Fruit fly (Drosophila melanogaster) whole organism, wandering third instar larva: Measurements from ENCODE around the gene frm.
A peak's percentile ranks its signal among the peaks of the same experiment; 100 is the strongest.

Experiments
- Abd-B ChIP-seq: fragments of >200 bp; optimal IDR thresholded peaks from 2 replicates; lab custom pipeline; 2017; ENCODE audit warnings: missing biosample characterization, missing genetic modification characterization
- CG32264 ChIP-seq: fragments of 200-800 bp; sonication (Bioruptor generic); optimal IDR thresholded peaks from 2 replicates; lab custom pipeline; 2016; ENCODE audit warnings: missing biosample characterization, missing genetic modification characterization
- CG9705 ChIP-seq: fragments of 200-800 bp; sonication (Bioruptor generic); optimal IDR thresholded peaks from 2 replicates; lab custom pipeline; 2018; ENCODE audit warnings: missing biosample characterization, mild to moderate bottlenecking, missing genetic modification characterization
- CrebA ChIP-seq: fragments of 200-800 bp; sonication (Bioruptor generic); optimal IDR thresholded peaks from 2 replicates; lab custom pipeline; 2016; ENCODE audit warnings: missing biosample characterization, mild to moderate bottlenecking, missing genetic modification characterization, borderline replicate concordance
- Dfd ChIP-seq: fragments of >200 bp; optimal IDR thresholded peaks from 2 replicates; lab custom pipeline; 2017; ENCODE audit warnings: missing biosample characterization, missing genetic modification characterization
- Dif ChIP-seq: fragments of 200-275, 200-300 bp; sonication (Bioruptor generic); optimal IDR thresholded peaks from 2 replicates; lab custom pipeline; 2018; ENCODE audit warnings: missing biosample characterization, missing genetic modification characterization; ENCODE audit not compliant: partially characterized antibody
- GATAd ChIP-seq: sonication (Bioruptor generic); optimal IDR thresholded peaks from 2 replicates; lab custom pipeline; 2016; ENCODE audit warnings: missing biosample characterization, missing genetic modification characterization
- HLH106 ChIP-seq: fragments of 200-800 bp; optimal IDR thresholded peaks from 3 replicates; lab custom pipeline; 2019; ENCODE audit warnings: missing biosample characterization, mild to moderate bottlenecking, missing genetic modification characterization, moderate library complexity
- Hnf4 ChIP-seq: fragments of 200-800 bp; sonication (Bioruptor generic); optimal IDR thresholded peaks from 2 replicates; lab custom pipeline; 2016; ENCODE audit warnings: missing biosample characterization, mild to moderate bottlenecking, missing genetic modification characterization
- Hr78 ChIP-seq: fragments of >200 bp; optimal IDR thresholded peaks from 2 replicates; lab custom pipeline; 2017; ENCODE audit warnings: missing biosample characterization, missing genetic modification characterization
- Jra ChIP-seq: sonication (Bioruptor generic); optimal IDR thresholded peaks from 2 replicates; lab custom pipeline; 2016; ENCODE audit warnings: missing biosample characterization, missing genetic modification characterization
- Myc ChIP-seq: fragments of >200 bp; optimal IDR thresholded peaks from 2 replicates; lab custom pipeline; 2017
- N ChIP-seq: fragments of >200 bp; optimal IDR thresholded peaks from 2 replicates; lab custom pipeline; 2018; ENCODE audit warnings: missing biosample characterization, missing external identifiers, missing genetic modification characterization
- OdsH ChIP-seq: fragments of 200-800 bp; sonication (Bioruptor generic); optimal IDR thresholded peaks from 2 replicates; lab custom pipeline; 2016; ENCODE audit warnings: missing biosample characterization, mild to moderate bottlenecking, missing genetic modification characterization
- Rel ChIP-seq, 2 experiments: fragments of 200-800 bp; sonication (Bioruptor generic) in 1 of 2; optimal IDR thresholded peaks; 2 replicates in 1 of 2; 3 replicates in 1 of 2; lab custom pipeline; 2016 to 2019; ENCODE audit warnings: mild to moderate bottlenecking in 2 of 2, missing biosample characterization in 2 of 2, missing genetic modification characterization in 2 of 2, moderate library complexity in 1 of 2
- Vsx2 ChIP-seq: fragments of 200-300, 225-300 bp; sonication (Bioruptor generic); optimal IDR thresholded peaks from 2 replicates; lab custom pipeline; 2018; ENCODE audit warnings: missing biosample characterization, missing genetic modification characterization; ENCODE audit not compliant: partially characterized antibody
- brk ChIP-seq: fragments of 200-800 bp; sonication (Bioruptor generic); optimal IDR thresholded peaks from 2 replicates; lab custom pipeline; 2016; ENCODE audit warnings: missing biosample characterization, mild to moderate bottlenecking, missing genetic modification characterization
- dmrt93B ChIP-seq: fragments of 200-800 bp; sonication (Bioruptor generic); optimal IDR thresholded peaks from 2 replicates; lab custom pipeline; 2018; ENCODE audit warnings: missing biosample characterization, mild to moderate bottlenecking, missing genetic modification characterization
- dsf ChIP-seq: sonication (Bioruptor generic); optimal IDR thresholded peaks from 2 replicates; lab custom pipeline; 2016; ENCODE audit warnings: missing biosample characterization, missing genetic modification characterization, borderline replicate concordance
- h ChIP-seq: fragments of 200-800 bp; sonication (Bioruptor generic); optimal IDR thresholded peaks from 3 replicates; lab custom pipeline; 2016; ENCODE audit warnings: missing biosample characterization, mild to moderate bottlenecking, missing genetic modification characterization
- jim ChIP-seq: fragments of 175-275, 200-325 bp; sonication (Bioruptor generic); optimal IDR thresholded peaks from 2 replicates; lab custom pipeline; 2016; ENCODE audit warnings: missing biosample characterization, mild to moderate bottlenecking, missing genetic modification characterization
- pan ChIP-seq: fragments of >200 bp; optimal IDR thresholded peaks from 2 replicates; lab custom pipeline; 2017
- psq ChIP-seq: fragments of 200-800 bp; sonication (Bioruptor generic); optimal IDR thresholded peaks from 3 replicates; lab custom pipeline; 2017; ENCODE audit warnings: missing biosample characterization, mild to moderate bottlenecking, missing genetic modification characterization, moderate library complexity
- rgr ChIP-seq: fragments of 200-800 bp; sonication (Bioruptor generic); optimal IDR thresholded peaks from 3 replicates; lab custom pipeline; 2016; ENCODE audit warnings: missing biosample characterization, mild to moderate bottlenecking, missing genetic modification characterization
- sage ChIP-seq: fragments of 200-800 bp; sonication (Bioruptor generic); optimal IDR thresholded peaks from 2 replicates; lab custom pipeline; 2016; ENCODE audit warnings: missing biosample characterization, mild to moderate bottlenecking, missing genetic modification characterization
- usp ChIP-seq: fragments of >200 bp; optimal IDR thresholded peaks from 2 replicates; lab custom pipeline; 2017; ENCODE audit warnings: missing biosample characterization, missing genetic modification characterization
- woc ChIP-seq: sonication (Bioruptor generic); optimal IDR thresholded peaks from 2 replicates; lab custom pipeline; 2016; ENCODE audit warnings: missing biosample characterization, mild to moderate bottlenecking, missing genetic modification characterization

frm gene

DNA sequence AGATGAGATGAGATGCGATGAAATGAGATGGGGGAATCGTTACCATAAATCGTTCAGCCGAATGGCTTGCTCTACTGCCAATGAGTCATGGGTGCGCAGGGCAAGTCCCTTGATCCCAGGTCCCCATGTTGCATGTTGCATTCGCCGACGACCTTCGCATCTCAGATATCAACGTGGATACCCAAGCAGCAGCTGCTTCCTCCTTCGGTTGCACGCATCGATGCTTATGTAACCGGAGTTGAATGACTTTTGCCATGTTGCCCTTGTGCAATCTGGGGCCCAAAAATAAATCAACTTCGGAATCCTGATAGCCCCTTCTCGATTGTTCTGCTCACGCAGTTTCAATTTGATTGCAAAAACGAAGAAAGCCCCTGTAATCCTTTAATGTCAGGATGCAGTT, 2.8 kb upstream of the frm start:
- no peak for TF ChIP-seq pan (lab: Kevin White, UChicago)
- TF ChIP-seq Hnf4 (GFP tag; lab: Kevin White, UChicago) = no peak
- TF ChIP-seq usp (GFP tag; lab: Kevin White, UChicago) = no peak
- no peak for TF ChIP-seq Abd-B (GFP tag; lab: Kevin White, UChicago)
- TF ChIP-seq, all 38 proteins: peak for 0

DNA sequence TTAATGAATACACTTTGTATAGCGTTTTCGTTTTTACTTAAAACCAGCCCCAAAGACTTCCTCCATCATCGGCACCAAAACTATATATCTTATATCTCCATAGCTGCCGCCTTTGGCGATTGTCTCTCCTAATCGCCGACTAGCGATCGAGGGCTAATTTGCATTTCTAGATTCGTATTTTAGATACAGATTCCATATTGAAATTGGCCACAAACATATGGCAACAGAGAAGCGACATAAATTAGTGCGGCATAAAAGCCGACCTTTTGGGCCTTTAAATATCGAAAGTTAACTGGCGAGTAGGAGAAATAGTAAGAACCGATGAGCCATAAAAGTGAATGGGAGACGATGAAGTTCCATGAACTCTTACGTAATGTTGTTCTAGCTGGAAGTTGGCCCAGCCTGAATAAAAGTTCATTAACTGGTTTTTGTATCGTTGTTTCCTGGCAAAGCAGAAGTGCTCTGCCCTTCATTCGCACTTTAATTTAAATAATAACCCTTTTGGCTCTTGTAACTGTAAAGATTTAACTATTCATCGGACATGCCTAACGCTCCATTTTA, 2.4 kb downstream of the frm start:
- TF ChIP-seq Abd-B (GFP tag; lab: Kevin White, UChicago) (no peak), GATAd (GFP tag; lab: Kevin White, UChicago) (no peak), psq (GFP tag; lab: Kevin White, UChicago) (no peak), N (GFP tag; lab: Kevin White, UChicago) (no peak), Rel (GFP tag; optimal IDR thresholded peaks at IDR 0.05; lab: Kevin White, UChicago) (no peak), Rel (tag; optimal IDR thresholded peaks at IDR 0.05; lab: Kevin White, UChicago) (no peak), CrebA (GFP tag; lab: Kevin White, UChicago) (no peak), Hr78 (no peak), dmrt93B (GFP tag; lab: Kevin White, UChicago) (no peak), HLH106 (tag; lab: Kevin White, UChicago) (no peak), Hnf4 (GFP tag; lab: Kevin White, UChicago) (no peak), pan (lab: Kevin White, UChicago) (no peak), sage (no peak), rgr (GFP tag; lab: Kevin White, UChicago) (no peak), woc (GFP tag; lab: Kevin White, UChicago) (no peak), jim (GFP tag; lab: Kevin White, UChicago) (no peak), OdsH (GFP tag; lab: Kevin White, UChicago) (no peak)

DNA sequence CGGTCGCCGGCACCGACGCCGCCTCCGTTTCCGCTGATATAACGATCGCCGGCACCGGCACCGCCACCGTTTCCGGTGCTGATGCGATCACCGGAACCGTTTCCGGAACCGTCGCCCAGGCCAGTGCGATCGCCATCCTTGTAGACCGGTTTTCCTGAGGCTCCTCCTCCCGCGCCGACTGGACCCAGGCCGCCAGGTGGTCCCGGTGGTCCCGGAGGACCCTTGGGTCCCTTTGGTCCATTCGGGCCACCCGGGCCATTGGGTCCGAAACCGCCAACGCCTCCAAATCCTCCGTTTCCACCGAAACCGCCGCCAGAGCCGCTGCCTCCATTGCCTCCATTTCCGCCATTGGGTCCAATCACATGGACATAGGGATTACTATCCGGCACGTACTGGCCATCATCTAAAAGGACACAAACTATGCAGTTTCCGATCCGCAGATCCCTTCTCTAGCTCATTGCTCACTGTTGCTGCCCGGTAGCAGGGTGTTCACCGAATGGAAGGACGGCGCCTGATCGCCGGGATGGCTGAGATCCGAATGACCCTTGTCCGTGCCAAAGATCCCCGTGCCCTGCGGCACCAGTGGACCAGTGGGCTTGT, 8.1 kb downstream of the frm start:
- no peak for TF ChIP-seq dsf (GFP tag; lab: Kevin White, UChicago)
- TF ChIP-seq Dfd (GFP tag; lab: Kevin White, UChicago) = peak; percentile 99
- TF ChIP-seq, all 38 proteins: peak for 1

DNA sequence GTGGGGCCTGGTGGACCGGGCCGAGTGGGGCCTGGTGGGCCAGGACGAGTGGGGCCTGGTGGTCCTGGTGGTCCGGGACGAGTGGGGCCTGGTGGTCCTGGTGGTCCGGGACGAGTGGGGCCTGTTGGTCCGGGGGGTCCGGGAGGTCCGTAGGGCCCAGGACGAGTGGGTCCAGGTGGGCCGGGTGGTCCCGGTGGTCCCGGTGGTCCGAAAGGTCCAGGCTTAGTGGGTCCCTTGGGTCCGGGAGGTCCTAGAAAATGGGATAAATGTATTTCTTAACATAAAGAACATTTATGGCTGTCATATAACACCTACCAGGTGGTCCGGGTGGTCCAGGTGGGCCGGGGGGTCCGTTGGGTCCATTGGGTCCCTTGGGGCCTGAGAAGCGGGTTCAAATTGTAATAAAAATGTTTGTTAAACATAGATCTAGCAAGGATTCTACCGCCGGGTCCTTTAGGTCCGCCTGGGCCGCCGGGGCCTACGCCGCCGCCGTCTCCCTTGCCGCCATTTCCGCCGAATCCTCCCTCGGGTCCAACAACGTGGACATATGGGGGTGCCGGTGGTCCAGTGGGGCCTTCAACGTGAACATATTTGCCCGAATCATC, 10.2 kb downstream of the frm start:
- TF ChIP-seq CG9705 (GFP tag; lab: Kevin White, UChicago) = no peak
- peak; percentile 99 for TF ChIP-seq Dfd (GFP tag; lab: Kevin White, UChicago)
- TF ChIP-seq CrebA (GFP tag; lab: Kevin White, UChicago) = no peak
- TF ChIP-seq CG32264 (GFP tag; lab: Kevin White, UChicago) = no peak
- TF ChIP-seq Dif (GFP tag; lab: Kevin White, UChicago) = no peak

DNA sequence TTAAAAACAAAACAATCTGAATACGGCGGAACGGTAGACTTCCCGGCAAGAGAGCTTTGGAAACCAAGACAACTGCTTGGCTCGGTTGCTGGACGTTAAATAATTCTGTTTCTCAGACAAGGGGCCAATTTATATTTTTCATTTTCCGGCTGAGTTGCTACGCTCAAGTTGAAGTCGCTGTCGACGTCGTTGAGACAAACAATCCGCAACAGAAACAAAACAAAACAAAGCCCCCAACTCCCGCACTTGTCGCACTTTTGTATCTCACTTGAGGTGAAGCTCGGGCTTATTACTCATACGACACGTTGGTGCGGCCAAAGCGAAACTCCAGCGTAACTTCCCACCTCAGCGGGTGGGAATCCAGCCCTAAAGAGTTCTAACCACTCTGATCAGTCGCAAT, 15.3 kb downstream of the frm start, which contains the start of gene CG13285:
CG13285 (minus strand) TSS at position 101 of the 400 bp plus-strand sequence.
- TF ChIP-seq sage = no peak
- TF ChIP-seq Jra (GFP tag; lab: Kevin White, UChicago) = no peak
- no peak for TF ChIP-seq CG9705 (GFP tag; lab: Kevin White, UChicago)
- TF ChIP-seq OdsH (GFP tag; lab: Kevin White, UChicago) = no peak
- no peak for TF ChIP-seq dmrt93B (GFP tag; lab: Kevin White, UChicago)
- TF ChIP-seq h (GFP tag; lab: Kevin White, UChicago) = no peak
- TF ChIP-seq dsf (GFP tag; lab: Kevin White, UChicago) = no peak

DNA sequence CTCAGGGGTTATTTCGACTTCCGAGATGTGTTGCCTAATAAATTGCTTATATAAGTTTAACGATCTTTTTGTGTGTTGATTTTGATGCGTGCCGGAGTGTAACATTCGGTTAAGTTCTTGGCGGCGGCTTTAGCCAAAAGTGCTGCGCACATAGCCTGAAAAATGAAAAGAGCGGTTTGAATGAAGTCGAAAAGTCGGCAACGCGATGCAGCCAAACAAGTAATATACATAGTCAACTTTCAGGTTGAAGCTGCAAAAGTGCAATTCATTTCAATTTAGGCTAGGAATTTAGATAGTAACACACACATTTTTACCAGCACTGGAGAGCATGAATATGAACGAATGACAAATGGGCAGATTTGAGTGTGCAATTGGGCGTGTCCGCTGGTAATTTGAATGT, 16.7 kb downstream of the frm start:
- TF ChIP-seq Abd-B (GFP tag; lab: Kevin White, UChicago) (no peak), brk (GFP tag; lab: Kevin White, UChicago) (no peak), Vsx2 (GFP tag; lab: Kevin White, UChicago) (no peak), CG32264 (GFP tag; lab: Kevin White, UChicago) (no peak), psq (GFP tag; lab: Kevin White, UChicago) (no peak), Myc (lab: Kevin White, UChicago) (peak; percentile 83), woc (GFP tag; lab: Kevin White, UChicago) (no peak), CrebA (GFP tag; lab: Kevin White, UChicago) (no peak), dsf (GFP tag; lab: Kevin White, UChicago) (no peak), N (GFP tag; lab: Kevin White, UChicago) (peak; percentile 20), usp (GFP tag; lab: Kevin White, UChicago) (no peak)
